Worm (Caenorhabditis elegans) whole organism, late embryonic: ENCODE measurements around the gene snt-7.

Experiments used
- ama-1 ChIP-seq: fragments of 150-350 bp; optimal IDR thresholded peaks from 2 replicates; lab custom pipeline; 2014
- ceh-18 ChIP-seq: sonication (generic microtip); optimal IDR thresholded peaks from 2 replicates; lab custom pipeline; 2016; ENCODE audit warnings: missing genetic modification characterization, missing compliant biosample characterization
- ceh-22 ChIP-seq: sonication (generic microtip); optimal IDR thresholded peaks from 2 replicates; lab custom pipeline; 2017; ENCODE audit warnings: missing biosample characterization, missing genetic modification characterization
- fax-1 ChIP-seq: sonication (generic microtip); optimal IDR thresholded peaks from 2 replicates; lab custom pipeline; 2016; ENCODE audit warnings: missing genotype, missing genetic modification characterization, missing compliant biosample characterization
- gmeb-2 ChIP-seq: sonication (generic microtip); optimal IDR thresholded peaks from 2 replicates; lab custom pipeline; 2016; ENCODE audit warnings: missing genetic modification characterization, inconsistent platforms, missing compliant biosample characterization
- pag-3 ChIP-seq: sonication (generic microtip); optimal IDR thresholded peaks from 2 replicates; lab custom pipeline; 2016; ENCODE audit warnings: missing compliant biosample characterization, missing genetic modification characterization, borderline replicate concordance
- pat-9 ChIP-seq: fragments of 200-800 bp; sonication (Bioruptor generic); optimal IDR thresholded peaks from 2 replicates; lab custom pipeline; 2018; ENCODE audit warnings: mild to moderate bottlenecking, missing genetic modification characterization, moderate library complexity, missing compliant biosample characterization
- pros-1 ChIP-seq: fragments of 150-350 bp; optimal IDR thresholded peaks from 2 replicates; lab custom pipeline; 2014; ENCODE audit warnings: missing biosample characterization, missing genetic modification reagents, missing genetic modification characterization
- sox-2 ChIP-seq: fragments of 200-800 bp; sonication (Bioruptor generic); IDR thresholded peaks from 2 replicates; pipeline ENCODE4 v1.3.6; 2022; ENCODE audit warnings: missing genetic modification reagents, missing genetic modification characterization, missing compliant biosample characterization
- tbx-2 ChIP-seq: sonication (generic microtip); optimal IDR thresholded peaks from 2 replicates; lab custom pipeline; 2016; ENCODE audit warnings: missing genetic modification characterization, missing compliant biosample characterization

- no peak for TF ChIP-seq ceh-22
- TF ChIP-seq pat-9 (tag; lab: Kevin White, UChicago), result no peak
- no peak for TF ChIP-seq fax-1 (tag; lab: Kevin White, UChicago)
- no peak for TF ChIP-seq gmeb-2 (tag; lab: Kevin White, UChicago)
- no peak for TF ChIP-seq ceh-18 (tag; lab: Kevin White, UChicago)
- no peak for TF ChIP-seq pros-1
- no peak for TF ChIP-seq ama-1
- TF ChIP-seq tbx-2, result no peak
- no peak for TF ChIP-seq pag-3 (tag; lab: Kevin White, UChicago)
- TF ChIP-seq sox-2 (GFP tag; lab: Robert Waterston, UW), result no peak
These were observed 37.1 kb upstream of the snt-7 start for ce11 chrX:15236036-15236435.
